Fruit fly (Drosophila melanogaster) Kc167 (cell line): ENCODE results near the gene KFase.

Experiments
- Myc ChIP-seq: fragments of >200 bp; optimal IDR thresholded peaks from 2 replicates; lab custom pipeline; 2017; ENCODE audit warnings: missing external identifiers
- Sin3A ChIP-seq: fragments of >200 bp; optimal IDR thresholded peaks from 2 replicates; lab custom pipeline; 2018; ENCODE audit warnings: missing external identifiers
- h ChIP-seq: fragments of >200 bp; optimal IDR thresholded peaks from 3 replicates; lab custom pipeline; 2018; ENCODE audit warnings: missing external identifiers
- insv ChIP-seq: fragments of >200 bp; optimal IDR thresholded peaks from 3 replicates; lab custom pipeline; 2018; ENCODE audit warnings: missing external identifiers
- psq ChIP-seq: fragments of >200 bp; optimal IDR thresholded peaks from 2 replicates; lab custom pipeline; 2017; ENCODE audit warnings: missing external identifiers

- TF ChIP-seq insv (lab: Kevin White, UChicago) (no peak), h (no peak), psq (lab: Kevin White, UChicago) (no peak), Myc (lab: Kevin White, UChicago) (no peak), Sin3A (lab: Kevin White, UChicago) (no peak)
Measured at dm6 chr2L:6494405-6494816, 5.9 kb upstream of the KFase start, which contains the start of gene CG9547.
